Fruit fly (Drosophila melanogaster) Kc167 (cell line): ENCODE results near the gene alphaTub85E.

ENCODE experiments used
- Myc ChIP-seq: fragments of >200 bp; optimal IDR thresholded peaks from 2 replicates; lab custom pipeline; 2017; ENCODE audit warnings: missing external identifiers
- Sin3A ChIP-seq: fragments of >200 bp; optimal IDR thresholded peaks from 2 replicates; lab custom pipeline; 2018; ENCODE audit warnings: missing external identifiers
- h ChIP-seq: fragments of >200 bp; optimal IDR thresholded peaks from 3 replicates; lab custom pipeline; 2018; ENCODE audit warnings: missing external identifiers
- insv ChIP-seq: fragments of >200 bp; optimal IDR thresholded peaks from 3 replicates; lab custom pipeline; 2018; ENCODE audit warnings: missing external identifiers
- psq ChIP-seq: fragments of >200 bp; optimal IDR thresholded peaks from 2 replicates; lab custom pipeline; 2017; ENCODE audit warnings: missing external identifiers
- ttk ChIP-seq: sonication (Bioruptor generic); optimal IDR thresholded peaks from 2 replicates; lab custom pipeline; 2017; ENCODE audit warnings: missing external identifiers

DNA sequence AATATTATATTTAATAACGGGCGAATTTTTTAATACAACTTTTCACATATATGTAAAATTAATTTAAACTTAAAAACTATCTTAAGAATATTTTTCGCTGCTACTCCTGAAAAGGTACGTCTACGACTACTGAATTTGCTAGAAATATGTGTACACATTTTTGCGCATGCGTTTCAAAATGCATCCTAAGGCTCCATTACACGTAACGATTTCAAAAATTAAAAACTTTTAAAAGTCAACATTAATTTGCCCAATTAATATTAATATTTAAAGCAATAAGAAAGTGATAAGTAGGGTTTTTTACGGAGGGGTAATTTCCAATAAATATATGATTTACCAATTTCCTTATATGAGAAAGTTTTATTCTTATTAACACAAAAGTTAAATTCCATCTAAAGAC, 2.3 kb downstream of the alphaTub85E start, which contains the start of gene FoxP:
- TF ChIP-seq ttk = no peak
- TF ChIP-seq Sin3A (lab: Kevin White, UChicago) = no peak
- TF ChIP-seq psq (lab: Kevin White, UChicago) = no peak
- no peak for TF ChIP-seq Myc (lab: Kevin White, UChicago)
- no peak for TF ChIP-seq h (lab: Kevin White, UChicago)
- TF ChIP-seq insv (lab: Kevin White, UChicago) = no peak
